Worm (Caenorhabditis elegans) whole organism, young adult: ENCODE data around the gene srh-31.

Experiments
- B0035.1 ChIP-seq: sonication (generic microtip); optimal IDR thresholded peaks from 2 replicates; lab custom pipeline; 2016; ENCODE audit warnings: missing genetic modification characterization, mild to moderate bottlenecking, missing compliant biosample characterization, missing genotype, missing genetic modification reagents
- B0336.3 ChIP-seq: fragments of 200-800 bp; sonication (Bioruptor generic); IDR thresholded peaks from 2 replicates; pipeline ENCODE4 v1.3.6; 2022; ENCODE audit warnings: missing genetic modification characterization, missing compliant biosample characterization
- C17E4.6 ChIP-seq: fragments of 200-800 bp; sonication (Bioruptor generic); IDR thresholded peaks from 2 replicates; pipeline ENCODE4 v1.3.6; 2022; ENCODE audit warnings: missing genetic modification reagents, missing genetic modification characterization, missing compliant biosample characterization
- F23B12.7 ChIP-seq: sonication (generic microtip); optimal IDR thresholded peaks from 2 replicates; lab custom pipeline; 2017; ENCODE audit warnings: missing genetic modification characterization, mild to moderate bottlenecking, missing compliant biosample characterization, antibody characterized with exemption, moderate library complexity; ENCODE audit not compliant: insufficient read depth
- F52B5.7 ChIP-seq: sonication (generic microtip); optimal IDR thresholded peaks from 2 replicates; lab custom pipeline; 2016; ENCODE audit warnings: mild to moderate bottlenecking, missing genetic modification characterization, missing compliant biosample characterization
- K11D2.4 ChIP-seq: fragments of 200-800 bp; sonication (Bioruptor generic); IDR thresholded peaks from 2 replicates; pipeline ENCODE4 v1.3.6; 2022; ENCODE audit warnings: missing genetic modification reagents, missing genetic modification characterization, missing compliant biosample characterization
- T26A5.8 ChIP-seq: sonication (generic microtip); optimal IDR thresholded peaks from 2 replicates; lab custom pipeline; 2016; ENCODE audit warnings: missing genetic modification characterization, missing compliant biosample characterization
- attf-3 ChIP-seq: fragments of 200-800 bp; sonication (Bioruptor generic); conservative IDR thresholded peaks from 2 replicates; pipeline ENCODE4 v1.3.6; 2022; ENCODE audit warnings: missing genetic modification reagents, missing genetic modification characterization, missing compliant biosample characterization
- cebp-1 ChIP-seq, 2 experiments: fragments of 200-800 bp in 1 of 2; sonication (Bioruptor generic) in 1 of 2; sonication (generic microtip) in 1 of 2; IDR thresholded peaks in 1 of 2; optimal IDR thresholded peaks in 1 of 2; 2 replicates each; pipeline versions ENCODE4 v1.3.6 to Lab custom; 2017 to 2022; ENCODE audit warnings: missing compliant biosample characterization in 2 of 2, missing genetic modification characterization in 2 of 2, mild to moderate bottlenecking in 1 of 2, missing genetic modification reagents in 1 of 2, moderate library complexity in 1 of 2
- ceh-100 ChIP-seq: fragments of 200-800 bp; sonication (Bioruptor generic); IDR thresholded peaks from 2 replicates; pipeline ENCODE4 v1.3.6; 2022; ENCODE audit warnings: missing genetic modification reagents, missing genetic modification characterization, missing compliant biosample characterization
- die-1 ChIP-seq: sonication (generic microtip); optimal IDR thresholded peaks from 2 replicates; lab custom pipeline; 2016; ENCODE audit warnings: missing genotype, mild to moderate bottlenecking, missing genetic modification characterization, missing compliant biosample characterization
- dox-1 ChIP-seq: fragments of 200-800 bp; sonication (Bioruptor generic); IDR thresholded peaks from 2 replicates; pipeline ENCODE4 v1.3.6; 2022; ENCODE audit warnings: missing genetic modification reagents, missing genetic modification characterization, missing compliant biosample characterization
- egrh-3 ChIP-seq: fragments of 200-800 bp; sonication (Bioruptor generic); IDR thresholded peaks from 2 replicates; pipeline ENCODE4 v1.3.6; 2022; ENCODE audit warnings: missing genetic modification reagents, missing genetic modification characterization, missing compliant biosample characterization
- lin-40 ChIP-seq: sonication (generic microtip); optimal IDR thresholded peaks from 2 replicates; lab custom pipeline; 2016; ENCODE audit warnings: missing genetic modification characterization, mild to moderate bottlenecking, missing compliant biosample characterization, missing genotype, missing genetic modification reagents
- lin-54 ChIP-seq: fragments of 200-800 bp; sonication (Bioruptor generic); optimal IDR thresholded peaks from 2 replicates; lab custom pipeline; 2018; ENCODE audit warnings: mild to moderate bottlenecking, missing genetic modification characterization, missing compliant biosample characterization
- madf-3 ChIP-seq: fragments of 200-800 bp; sonication (Bioruptor generic); IDR thresholded peaks from 2 replicates; pipeline ENCODE4 v1.3.6; 2022; ENCODE audit warnings: missing genetic modification reagents, missing genetic modification characterization, missing compliant biosample characterization
- mcd-1 ChIP-seq: fragments of 200-800 bp; sonication (Bioruptor generic); IDR thresholded peaks from 2 replicates; pipeline ENCODE4 v1.3.6; 2022; ENCODE audit warnings: missing genetic modification reagents, missing genetic modification characterization, missing compliant biosample characterization
- mes-4 ChIP-seq: sonication (generic microtip); optimal IDR thresholded peaks from 2 replicates; lab custom pipeline; 2016; ENCODE audit warnings: missing genotype, missing genetic modification characterization, missing compliant biosample characterization
- nhr-80 ChIP-seq: sonication (generic microtip); optimal IDR thresholded peaks from 2 replicates; lab custom pipeline; 2016; ENCODE audit warnings: missing genetic modification characterization, missing compliant biosample characterization
- nhr-90 ChIP-seq: sonication (generic microtip); optimal IDR thresholded peaks from 2 replicates; lab custom pipeline; 2016; ENCODE audit warnings: missing genotype, mild to moderate bottlenecking, missing genetic modification characterization, missing compliant biosample characterization
- rpc-1 ChIP-seq, 2 experiments: fragments of 150-350 bp in 1 of 2; sonication (generic microtip) in 1 of 2; optimal IDR thresholded peaks; 2 replicates each; lab custom pipeline; 2014 to 2018; ENCODE audit warnings: missing biosample characterization in 1 of 2, missing genetic modification characterization in 1 of 2, missing genetic modification reagents in 1 of 2, missing genotype in 1 of 2
- sdz-38 ChIP-seq: sonication (generic microtip); optimal IDR thresholded peaks from 2 replicates; lab custom pipeline; 2016; ENCODE audit warnings: missing genotype, missing genetic modification characterization, missing compliant biosample characterization
- sea-2 ChIP-seq: fragments of 200-800 bp; sonication (Bioruptor generic); IDR thresholded peaks from 2 replicates; pipeline ENCODE4 v1.3.6; 2022; ENCODE audit warnings: missing genetic modification characterization, missing compliant biosample characterization
- snpc-3.4 ChIP-seq: sonication (generic microtip); optimal IDR thresholded peaks from 2 replicates; lab custom pipeline; 2017; ENCODE audit warnings: missing genetic modification characterization, mild to moderate bottlenecking, missing compliant biosample characterization, antibody characterized with exemption, moderate library complexity, missing genotype, missing genetic modification reagents
- snpc-4 ChIP-seq, 5 experiments: fragments of 150-350 bp in 1 of 5; sonication (generic microtip) in 4 of 5; optimal IDR thresholded peaks; 2 replicates each; lab custom pipeline; 2014 to 2018; ENCODE audit warnings: missing genetic modification characterization in 5 of 5, missing biosample characterization in 3 of 5, antibody characterized with exemption in 2 of 5, mild to moderate bottlenecking in 2 of 5, missing compliant biosample characterization in 2 of 5, missing genotype in 2 of 5, moderate library complexity in 2 of 5, missing genetic modification reagents in 1 of 5
- sptf-2 ChIP-seq: fragments of 200-800 bp; sonication (Bioruptor generic); optimal IDR thresholded peaks from 2 replicates; lab custom pipeline; 2018; ENCODE audit warnings: mild to moderate bottlenecking, missing genetic modification characterization, missing compliant biosample characterization
- tbp1 ChIP-seq: fragments of 200-800 bp; sonication (Bioruptor generic); optimal IDR thresholded peaks from 2 replicates; lab custom pipeline; 2018; ENCODE audit warnings: mild to moderate bottlenecking, missing genetic modification characterization, missing compliant biosample characterization
- zfh-2 ChIP-seq: fragments of 200-800 bp; sonication (Bioruptor generic); conservative IDR thresholded peaks from 2 replicates; pipeline ENCODE4 v1.3.6; 2022; ENCODE audit warnings: missing genetic modification reagents, missing genetic modification characterization, missing compliant biosample characterization
- zim-3 ChIP-seq: sonication (generic microtip); optimal IDR thresholded peaks from 2 replicates; lab custom pipeline; 2017; ENCODE audit warnings: mild to moderate bottlenecking, missing genetic modification characterization, moderate library complexity, missing compliant biosample characterization
- ztf-6 ChIP-seq: fragments of 200-800 bp; sonication (Bioruptor generic); IDR thresholded peaks from 2 replicates; pipeline ENCODE4 v1.3.6; 2022; ENCODE audit warnings: missing genetic modification reagents, missing genetic modification characterization, missing compliant biosample characterization

srh-31 gene

DNA sequence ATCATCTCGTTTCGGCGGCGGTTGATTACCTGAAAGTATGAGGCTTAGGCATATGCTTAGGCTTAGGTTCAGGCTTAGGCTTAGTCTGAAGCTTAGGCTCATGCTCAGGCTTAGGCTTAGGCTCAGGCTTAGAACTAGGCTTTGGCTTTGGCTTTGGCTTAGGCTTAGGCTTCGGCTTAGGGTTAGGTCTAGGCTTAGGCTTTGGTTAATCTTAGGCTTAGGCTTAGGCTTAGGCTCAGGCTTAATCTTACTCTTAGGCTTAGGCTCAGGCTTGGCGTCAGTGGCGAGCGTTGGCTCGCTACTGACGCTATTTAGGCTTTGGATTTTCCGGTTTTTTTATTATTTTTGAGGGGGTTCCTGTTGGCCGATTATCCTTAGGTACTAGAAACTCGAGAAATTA, 36.7 kb downstream of the srh-31 start:
- TF ChIP-seq K11D2.4 (GFP tag; lab: Robert Waterston, UW) (no peak), ceh-100 (no peak), lin-54 (GFP tag; lab: Kevin White, UChicago) (no peak), B0336.3 (GFP tag; lab: Robert Waterston, UW) (no peak), nhr-90 (no peak), sdz-38 (no peak), B0035.1 (tag; lab: Kevin White, UChicago) (no peak), zim-3 (tag; lab: Kevin White, UChicago) (no peak), die-1 (no peak), F23B12.7 (tag; lab: Kevin White, UChicago) (no peak), C17E4.6 (GFP tag; lab: Robert Waterston, UW) (no peak), attf-3 (GFP tag; lab: Robert Waterston, UW) (no peak)

DNA sequence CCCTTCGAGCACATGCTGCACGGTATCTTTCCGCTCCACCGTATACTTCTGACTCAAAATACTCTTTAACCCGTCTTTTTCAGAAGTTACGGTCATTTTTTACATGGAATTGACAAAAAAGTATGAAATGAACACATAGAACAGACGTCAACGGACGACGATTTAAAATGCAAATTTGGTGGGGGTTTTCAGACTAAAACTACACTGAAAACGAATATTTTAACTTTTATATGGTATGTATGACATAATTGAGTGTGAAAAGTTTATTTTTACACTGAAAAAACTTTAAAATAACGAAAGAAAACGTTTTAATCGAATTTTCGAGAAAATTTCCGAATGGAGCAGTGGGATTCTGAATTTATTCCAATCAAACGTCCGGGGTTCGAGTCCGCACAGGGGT, 39.8 kb downstream of the srh-31 start, which contains the start of gene twk-36:
Gene twk-36 (minus strand): TSS at position 101 of the 400 bp plus-strand sequence.
- TF ChIP-seq rpc-1 (optimal IDR thresholded peaks at IDR 0.05; lab: Kevin White, UChicago) (no peak), rpc-1 (tag; optimal IDR thresholded peaks at IDR 0.05; lab: Kevin White, UChicago) (no peak), lin-40 (tag; lab: Kevin White, UChicago) (no peak), egrh-3 (GFP tag; lab: Robert Waterston, UW) (no peak), B0336.3 (GFP tag; lab: Robert Waterston, UW) (no peak), B0035.1 (tag; lab: Kevin White, UChicago) (no peak)

DNA sequence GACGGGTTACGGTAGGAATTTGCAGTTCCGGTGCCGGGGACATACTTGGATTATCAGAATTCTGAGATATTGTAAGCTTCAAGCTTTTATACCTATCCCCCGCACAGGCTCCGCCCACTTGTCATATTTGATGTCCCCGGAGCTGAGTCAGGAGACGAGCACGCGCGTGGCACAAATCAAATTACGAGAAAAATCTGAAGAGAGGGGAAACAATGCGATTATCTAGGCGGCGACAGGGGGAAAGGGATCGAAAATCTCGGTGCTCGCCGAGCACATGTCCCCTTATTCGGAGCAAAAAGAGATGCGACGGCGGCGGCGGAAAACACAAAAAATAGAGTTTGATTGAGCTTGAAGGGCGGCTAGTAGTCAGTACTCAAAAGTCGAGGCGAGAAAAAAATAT, 42.1 kb downstream of the srh-31 start, which contains the start of gene R12G8.1:
Gene R12G8.1 (minus strand): TSS at position 63 of the 400 bp plus-strand sequence.
- TF ChIP-seq K11D2.4 (GFP tag; lab: Robert Waterston, UW), result 0 out of 2 replicates have a peak, but pooled peaks have one; percentile 19
- no peak for TF ChIP-seq madf-3
- peak; percentile 76 for TF ChIP-seq zfh-2 (GFP tag; lab: Robert Waterston, UW)

DNA sequence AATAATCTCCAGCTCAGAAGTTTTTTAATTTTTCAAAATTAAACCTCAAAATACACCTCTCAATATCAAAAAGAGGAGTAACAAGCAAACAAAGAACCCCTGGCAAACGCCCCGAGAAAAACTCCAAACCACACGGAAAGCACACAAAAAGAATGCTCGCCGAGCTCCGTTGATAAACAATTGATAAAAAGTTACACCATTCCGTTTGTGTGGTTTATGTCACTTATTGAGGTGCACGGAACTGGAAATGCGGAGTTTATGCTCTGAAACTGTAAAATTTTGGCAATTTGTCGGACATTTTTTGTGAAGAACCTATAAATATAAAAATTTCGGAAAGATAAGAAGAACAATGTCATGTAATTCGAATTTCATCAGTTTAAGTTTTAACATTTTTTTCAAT, 45.2 kb downstream of the srh-31 start:
- no peak for TF ChIP-seq C17E4.6 (GFP tag; lab: Robert Waterston, UW)
- no peak for TF ChIP-seq ztf-6
- TF ChIP-seq ceh-100, result no peak
- TF ChIP-seq T26A5.8 (tag; lab: Kevin White, UChicago), result no peak
- no peak for TF ChIP-seq sea-2 (GFP tag; lab: Robert Waterston, UW)
- TF ChIP-seq rpc-1 (optimal IDR thresholded peaks at IDR 0.05; lab: Kevin White, UChicago), result no peak
- TF ChIP-seq rpc-1 (tag; optimal IDR thresholded peaks at IDR 0.05; lab: Kevin White, UChicago), result no peak
- no peak for TF ChIP-seq sptf-2 (GFP tag; lab: Kevin White, UChicago)
- no peak for TF ChIP-seq snpc-3.4 (tag; lab: Kevin White, UChicago)
- TF ChIP-seq tbp1, result peak; percentile 0
- TF ChIP-seq mcd-1 (GFP tag; lab: Robert Waterston, UW), result no peak
- TF ChIP-seq nhr-80 (tag; lab: Kevin White, UChicago), result peak; percentile 90
- 0 out of 2 replicates have a peak, but pooled peaks have one; percentile 12 for TF ChIP-seq dox-1 (GFP tag; lab: Robert Waterston, UW)
- no peak for TF ChIP-seq F52B5.7 (tag; lab: Kevin White, UChicago)
- no peak for TF ChIP-seq F23B12.7 (tag; lab: Kevin White, UChicago)
- TF ChIP-seq snpc-4 (GFP tag; optimal IDR thresholded peaks at IDR 0.05; lab: Kevin White, UChicago), result no peak
- peak in 1 of 4 experiments; percentile 14 for TF ChIP-seq snpc-4 (tag; optimal IDR thresholded peaks at IDR 0.05; lab: Kevin White, UChicago)
- TF ChIP-seq cebp-1 (GFP tag; IDR thresholded peaks at IDR 0.05; lab: Robert Waterston, UW), result no peak
- TF ChIP-seq cebp-1 (tag; optimal IDR thresholded peaks at IDR 0.05; lab: Kevin White, UChicago), result peak; percentile 37
- TF ChIP-seq mes-4 (tag; lab: Kevin White, UChicago), result no peak
- TF ChIP-seq, all 124 proteins: peak for 5
